Fruit fly (Drosophila melanogaster) whole organism, embryonic: ENCODE results near the gene NimC2.

ENCODE experiments used
- B-H1 ChIP-seq: fragments of 200-800 bp; sonication (Bioruptor generic); IDR thresholded peaks from 3 replicates; pipeline ENCODE4 v1.3.6; 2022; ENCODE audit warnings: missing biosample characterization, missing genetic modification characterization
- Bgb ChIP-seq: fragments of 200-800 bp; sonication (Bioruptor generic); IDR thresholded peaks from 2 replicates; pipeline ENCODE4 v1.3.6; 2022; ENCODE audit warnings: missing biosample characterization, missing genetic modification characterization; ENCODE audit not compliant: partially characterized antibody
- Blimp-1 ChIP-seq: fragments of 200-800 bp; sonication (Bioruptor generic); optimal IDR thresholded peaks from 3 replicates; lab custom pipeline; 2018; ENCODE audit warnings: missing biosample characterization, missing genetic modification characterization, mild to moderate bottlenecking, moderate library complexity, missing genetic modification reagents
- CG10366 ChIP-seq: fragments of 200-800 bp; sonication (Bioruptor generic); IDR thresholded peaks from 2 replicates; pipeline ENCODE4 v1.3.6; 2022; ENCODE audit warnings: missing biosample characterization, missing genetic modification characterization
- CG11085 ChIP-seq: fragments of 200-800 bp; sonication (Bioruptor generic); IDR thresholded peaks from 2 replicates; pipeline ENCODE4 v1.3.6; 2022; ENCODE audit warnings: missing biosample characterization, missing genetic modification characterization
- CG11696 ChIP-seq: fragments of 200-800 bp; sonication (Bioruptor generic); IDR thresholded peaks from 2 replicates; pipeline ENCODE4 v1.3.6; 2022; ENCODE audit warnings: missing biosample characterization, missing genetic modification characterization
- CG12155 ChIP-seq: fragments of 200-800 bp; sonication (Bioruptor generic); optimal IDR thresholded peaks from 3 replicates; lab custom pipeline; 2016; ENCODE audit warnings: missing biosample characterization, missing genetic modification characterization
- CG12659 ChIP-seq: fragments of 200-800 bp; sonication (Bioruptor generic); optimal IDR thresholded peaks from 3 replicates; lab custom pipeline; 2017; ENCODE audit warnings: mild to moderate bottlenecking, missing biosample characterization, missing genetic modification reagents, missing genetic modification characterization
- CG14710 ChIP-seq: fragments of 200-800 bp; sonication (Bioruptor generic); optimal IDR thresholded peaks from 3 replicates; lab custom pipeline; 2019; ENCODE audit warnings: missing biosample characterization, mild to moderate bottlenecking, missing genetic modification characterization, moderate library complexity
- CG16815 ChIP-seq: fragments of 200-800 bp; sonication (Bioruptor generic); optimal IDR thresholded peaks from 3 replicates; lab custom pipeline; 2017; ENCODE audit warnings: missing biosample characterization, mild to moderate bottlenecking, missing genetic modification characterization
- CG2712 ChIP-seq: fragments of 200-800 bp; optimal IDR thresholded peaks from 3 replicates; lab custom pipeline; 2019; ENCODE audit warnings: missing biosample characterization, mild to moderate bottlenecking, missing genetic modification characterization, moderate library complexity
- CG30431 ChIP-seq: fragments of 200-800 bp; sonication (Bioruptor generic); optimal IDR thresholded peaks from 2 replicates; lab custom pipeline; 2017; ENCODE audit warnings: missing biosample characterization, missing genetic modification characterization
- CG3838 ChIP-seq: fragments of 200-800 bp; sonication (Bioruptor generic); optimal IDR thresholded peaks from 3 replicates; lab custom pipeline; 2016; ENCODE audit warnings: missing biosample characterization, missing genetic modification characterization
- CG4282 ChIP-seq: fragments of 200-800 bp; sonication (Bioruptor generic); optimal IDR thresholded peaks from 2 replicates; lab custom pipeline; 2016; ENCODE audit warnings: missing biosample characterization, missing genetic modification characterization
- CG6254 ChIP-seq: fragments of 200-800 bp; sonication (Bioruptor generic); optimal IDR thresholded peaks from 3 replicates; lab custom pipeline; 2017; ENCODE audit warnings: mild to moderate bottlenecking, missing biosample characterization, missing genetic modification reagents, missing genetic modification characterization
- CG6654 ChIP-seq: fragments of 200-800 bp; sonication (Bioruptor generic); optimal IDR thresholded peaks from 2 replicates; lab custom pipeline; 2017; ENCODE audit warnings: missing biosample characterization, mild to moderate bottlenecking, missing genetic modification characterization
- CG6689 ChIP-seq: fragments of 200-800 bp; sonication (Bioruptor generic); IDR thresholded peaks from 2 replicates; pipeline ENCODE4 v1.3.6; 2022; ENCODE audit warnings: missing biosample characterization, missing genetic modification characterization
- CG7786 ChIP-seq: fragments of 200-800 bp; sonication (Bioruptor generic); optimal IDR thresholded peaks from 2 replicates; lab custom pipeline; 2016; ENCODE audit warnings: missing biosample characterization, missing genetic modification characterization
- CG7928 ChIP-seq: fragments of 200-800 bp; sonication (Bioruptor generic); optimal IDR thresholded peaks from 2 replicates; lab custom pipeline; 2017; ENCODE audit warnings: missing biosample characterization, mild to moderate bottlenecking, missing genetic modification characterization
- CG7963 ChIP-seq: fragments of 200-800 bp; sonication (Bioruptor generic); IDR thresholded peaks from 3 replicates; pipeline ENCODE4 v1.3.6; 2022; ENCODE audit warnings: missing biosample characterization, missing genetic modification characterization; ENCODE audit not compliant: partially characterized antibody
- CG8281 ChIP-seq: fragments of 200-800 bp; sonication (Bioruptor generic); optimal IDR thresholded peaks from 2 replicates; lab custom pipeline; 2018; ENCODE audit warnings: missing biosample characterization, mild to moderate bottlenecking, missing genetic modification characterization, moderate library complexity
- D ChIP-seq, 2 experiments: fragments of 200-800 bp in 1 of 2; fragments of >200 bp in 1 of 2; sonication (Bioruptor generic) in 1 of 2; optimal IDR thresholded peaks; 2 replicates in 1 of 2; 3 replicates in 1 of 2; lab custom pipeline; 2017; ENCODE audit warnings: mild to moderate bottlenecking in 1 of 2, missing biosample characterization in 1 of 2, missing genetic modification characterization in 1 of 2, missing genetic modification reagents in 1 of 2
- Dip3 ChIP-seq: fragments of 200-800 bp; sonication (Bioruptor generic); optimal IDR thresholded peaks from 3 replicates; lab custom pipeline; 2016; ENCODE audit warnings: missing biosample characterization, missing genetic modification characterization
- Doc3 ChIP-seq: fragments of 200-800 bp; sonication (Bioruptor generic); IDR thresholded peaks from 3 replicates; pipeline ENCODE4 v1.3.6; 2022; ENCODE audit warnings: missing biosample characterization, missing genetic modification characterization; ENCODE audit not compliant: partially characterized antibody
- Gsc ChIP-seq: fragments of 200-800 bp; sonication (Bioruptor generic); IDR thresholded peaks from 2 replicates; pipeline ENCODE4 v1.3.6; 2022; ENCODE audit warnings: missing biosample characterization, missing genetic modification characterization
- Hr39 ChIP-seq: fragments of >200 bp; optimal IDR thresholded peaks from 2 replicates; lab custom pipeline; 2017
- Lhr ChIP-seq: fragments of 200-800 bp; sonication (Bioruptor generic); optimal IDR thresholded peaks from 3 replicates; lab custom pipeline; 2017; ENCODE audit warnings: mild to moderate bottlenecking, missing biosample characterization, missing genetic modification reagents, missing genetic modification characterization
- Med ChIP-seq: fragments of 200-800 bp; sonication (Bioruptor generic); peaks from one replicate; lab custom pipeline; 2016; ENCODE audit warnings: missing biosample characterization, missing genetic modification characterization, mild to moderate bottlenecking, inconsistent platforms, moderate library complexity
- Mrtf ChIP-seq: fragments of 200-800 bp; sonication (Bioruptor generic); IDR thresholded peaks from 3 replicates; pipeline ENCODE4 v1.3.6; 2022; ENCODE audit warnings: missing biosample characterization, missing genetic modification characterization
- NK7.1 ChIP-seq: fragments of 200-800 bp; sonication (Bioruptor generic); optimal IDR thresholded peaks from 3 replicates; lab custom pipeline; 2016; ENCODE audit warnings: missing biosample characterization, missing genetic modification characterization
- Opbp ChIP-seq: fragments of 200-800 bp; sonication (Bioruptor generic); IDR thresholded peaks from 3 replicates; pipeline ENCODE4 v1.3.6; 2022; ENCODE audit warnings: missing biosample characterization, missing genetic modification characterization; ENCODE audit not compliant: partially characterized antibody
- Rx ChIP-seq: fragments of 200-800 bp; sonication (Bioruptor generic); IDR thresholded peaks from 2 replicates; pipeline ENCODE4 v1.3.6; 2022; ENCODE audit warnings: missing biosample characterization, missing genetic modification characterization
- Ssrp ChIP-seq: fragments of 200-800 bp; sonication (Bioruptor generic); optimal IDR thresholded peaks from 2 replicates; lab custom pipeline; 2018; ENCODE audit warnings: missing biosample characterization, mild to moderate bottlenecking, missing genetic modification characterization, moderate library complexity
- Taf1 ChIP-seq: fragments of 200-800 bp; sonication (Bioruptor generic); IDR thresholded peaks from 2 replicates; pipeline ENCODE4 v1.3.6; 2022; ENCODE audit warnings: missing biosample characterization, missing genetic modification characterization
- ato ChIP-seq: fragments of 200-800 bp; sonication (Bioruptor generic); IDR thresholded peaks from 2 replicates; pipeline ENCODE4 v1.3.6; 2022; ENCODE audit warnings: missing biosample characterization, missing genetic modification characterization; ENCODE audit not compliant: partially characterized antibody
- br ChIP-seq: fragments of >200 bp; optimal IDR thresholded peaks from 2 replicates; lab custom pipeline; 2017
- chn ChIP-seq: fragments of 200-800 bp; sonication (Bioruptor generic); optimal IDR thresholded peaks from 2 replicates; lab custom pipeline; 2016; ENCODE audit warnings: missing biosample characterization, missing genetic modification characterization
- crc ChIP-seq: fragments of 200-800 bp; sonication (Bioruptor generic); optimal IDR thresholded peaks from 2 replicates; lab custom pipeline; 2016; ENCODE audit warnings: missing biosample characterization, missing genetic modification characterization
- gsb-n ChIP-seq: fragments of 200-800 bp; sonication (Bioruptor generic); optimal IDR thresholded peaks from 3 replicates; lab custom pipeline; 2018; ENCODE audit warnings: missing biosample characterization, mild to moderate bottlenecking, missing genetic modification characterization
- luna ChIP-seq: fragments of 200-800 bp; sonication (Bioruptor generic); optimal IDR thresholded peaks from 2 replicates; lab custom pipeline; 2016; ENCODE audit warnings: missing biosample characterization, missing genetic modification characterization
- nerfin-1 ChIP-seq: fragments of 200-800 bp; sonication (Bioruptor generic); optimal IDR thresholded peaks from 3 replicates; lab custom pipeline; 2019; ENCODE audit warnings: missing biosample characterization, mild to moderate bottlenecking, missing genetic modification characterization, moderate library complexity
- nom ChIP-seq: fragments of 200-800 bp; sonication (Bioruptor generic); optimal IDR thresholded peaks from 2 replicates; lab custom pipeline; 2017; ENCODE audit warnings: missing biosample characterization, missing genetic modification characterization, mild to moderate bottlenecking, moderate library complexity, missing genetic modification reagents
- otp ChIP-seq: fragments of 200-800 bp; sonication (Bioruptor generic); IDR thresholded peaks from 3 replicates; pipeline ENCODE4, ENCODE4 v1.3.6; 2022; ENCODE audit warnings: missing biosample characterization, missing genetic modification characterization
- pita ChIP-seq: fragments of 200-800 bp; sonication (Bioruptor generic); optimal IDR thresholded peaks from 2 replicates; lab custom pipeline; 2017; ENCODE audit warnings: missing biosample characterization, mild to moderate bottlenecking, missing genetic modification characterization
- prd ChIP-seq, 3 experiments: fragments of >200 bp in 2 of 3; fragments of 200-800 bp in 1 of 3; sonication (Bioruptor generic) in 1 of 3; optimal IDR thresholded peaks in 2 of 3; IDR thresholded peaks in 1 of 3; 2 replicates in 2 of 3; 3 replicates in 1 of 3; pipeline versions ENCODE4 v1.3.6 to Lab custom; 2017 to 2022; ENCODE audit warnings: missing biosample characterization in 1 of 3, missing genetic modification characterization in 1 of 3
- sr ChIP-seq: fragments of 200-800 bp; sonication (Bioruptor generic); IDR thresholded peaks from 3 replicates; pipeline ENCODE4 v1.3.6; 2022; ENCODE audit warnings: missing biosample characterization, missing genetic modification characterization
- ssp ChIP-seq: fragments of 200-800 bp; sonication (Bioruptor generic); IDR thresholded peaks from 2 replicates; pipeline ENCODE4 v1.3.6; 2022; ENCODE audit warnings: missing biosample characterization, missing genetic modification characterization
- tna ChIP-seq: fragments of 200-800 bp; sonication (Bioruptor generic); IDR thresholded peaks from 2 replicates; pipeline ENCODE4 v1.3.6; 2022; ENCODE audit warnings: missing biosample characterization, missing genetic modification characterization; ENCODE audit not compliant: partially characterized antibody

Gene NimC2

dm6 chr2L:14020875-14021643, 41.1 kb downstream of the NimC2 start (continued):
- TF ChIP-seq CG30431 (GFP tag; lab: Kevin White, UChicago): no peak
- TF ChIP-seq CG7963 (GFP tag; lab: Robert Waterston, UW): no peak
- peak; percentile 36; the same call in 1 of the 3 replicates for TF ChIP-seq Mrtf (GFP tag; lab: Robert Waterston, UW)
- no peak for TF ChIP-seq Bgb (GFP tag; lab: Robert Waterston, UW)
- TF ChIP-seq nom (GFP tag; lab: Kevin White, UChicago): no peak
- TF ChIP-seq CG4282 (GFP tag; lab: Kevin White, UChicago): no peak
- no peak for TF ChIP-seq CG12155
- TF ChIP-seq CG6254 (GFP tag; lab: Kevin White, UChicago): no peak
- TF ChIP-seq nerfin-1: peak; percentile 10
- peak; percentile 39 for TF ChIP-seq Blimp-1 (GFP tag; lab: Kevin White, UChicago)
- no peak for TF ChIP-seq CG11085 (GFP tag; lab: Robert Waterston, UW)
- no peak for TF ChIP-seq Dip3 (GFP tag; lab: Kevin White, UChicago)
- TF ChIP-seq Rx: peak; percentile 51; the same call in 1 of the 2 replicates
- no peak for TF ChIP-seq luna (GFP tag; lab: Kevin White, UChicago)
- peak; percentile 87 for TF ChIP-seq CG2712
- peak; percentile 36; the same call in 1 of the 3 replicates for TF ChIP-seq otp (GFP tag; lab: Robert Waterston, UW)
- peak; percentile 2 for TF ChIP-seq Lhr (GFP tag; lab: Kevin White, UChicago)
- no peak for TF ChIP-seq D (optimal IDR thresholded peaks at IDR 0.05; lab: Kevin White, UChicago)
- TF ChIP-seq D (GFP tag; optimal IDR thresholded peaks at IDR 0.05; lab: Kevin White, UChicago): peak; percentile 24
- TF ChIP-seq gsb-n (tag; lab: Kevin White, UChicago): peak; percentile 71
- TF ChIP-seq Opbp (GFP tag; lab: Robert Waterston, UW): no peak
- peak; percentile 62 for TF ChIP-seq CG6689 (GFP tag; lab: Robert Waterston, UW)
- no peak for TF ChIP-seq CG7786
- TF ChIP-seq sr (GFP tag; lab: Robert Waterston, UW): no peak
- no peak for TF ChIP-seq tna (GFP tag; lab: Robert Waterston, UW)
- TF ChIP-seq CG12659: peak; percentile 76
- TF ChIP-seq br (lab: Kevin White, UChicago): no peak
- TF ChIP-seq CG8281 (tag; lab: Kevin White, UChicago): peak; percentile 34
- TF ChIP-seq CG11696 (GFP tag; lab: Robert Waterston, UW): 0 out of 2 replicates have a peak, but pooled peaks have one; percentile 35
- no peak for TF ChIP-seq NK7.1 (GFP tag; lab: Kevin White, UChicago)
- peak; percentile 83 for TF ChIP-seq CG14710
- peak; percentile 7 for TF ChIP-seq chn (GFP tag; lab: Kevin White, UChicago)
- no peak for TF ChIP-seq prd (optimal IDR thresholded peaks at IDR 0.05; lab: Kevin White, UChicago)
- peak; percentile 68; the same call in 2 of the 3 replicates for TF ChIP-seq prd (GFP tag; IDR thresholded peaks at IDR 0.05; lab: Robert Waterston, UW)
- TF ChIP-seq Taf1 (GFP tag; lab: Robert Waterston, UW): peak; percentile 34; the same call in 1 of the 2 replicates
- TF ChIP-seq Doc3 (GFP tag; lab: Robert Waterston, UW): no peak
- no peak for TF ChIP-seq Hr39
- TF ChIP-seq CG6654: no peak
- TF ChIP-seq pita (GFP tag; lab: Kevin White, UChicago): no peak
- peak; percentile 57 for TF ChIP-seq CG10366 (GFP tag; lab: Robert Waterston, UW)
- no peak for TF ChIP-seq Gsc (GFP tag; lab: Robert Waterston, UW)
- TF ChIP-seq Ssrp: peak; percentile 77
- no peak for TF ChIP-seq crc (GFP tag; lab: Kevin White, UChicago)
- no peak for TF ChIP-seq CG3838 (GFP tag; lab: Kevin White, UChicago)
- peak; percentile 49 for TF ChIP-seq B-H1 (GFP tag; lab: Robert Waterston, UW)
- peak; percentile 14; the same call in 1 of the 2 replicates for TF ChIP-seq ssp (GFP tag; lab: Robert Waterston, UW)
- peak; percentile 88 for TF ChIP-seq Med (GFP tag; lab: Kevin White, UChicago)
- no peak for TF ChIP-seq CG7928 (GFP tag; lab: Kevin White, UChicago)
- TF ChIP-seq CG16815 (GFP tag; lab: Kevin White, UChicago): peak; percentile 49
- no peak for TF ChIP-seq ato (GFP tag; lab: Robert Waterston, UW)
